Fruit fly (Drosophila melanogaster): Measurements from ENCODE around the gene rump.

The rump gene

DNA sequence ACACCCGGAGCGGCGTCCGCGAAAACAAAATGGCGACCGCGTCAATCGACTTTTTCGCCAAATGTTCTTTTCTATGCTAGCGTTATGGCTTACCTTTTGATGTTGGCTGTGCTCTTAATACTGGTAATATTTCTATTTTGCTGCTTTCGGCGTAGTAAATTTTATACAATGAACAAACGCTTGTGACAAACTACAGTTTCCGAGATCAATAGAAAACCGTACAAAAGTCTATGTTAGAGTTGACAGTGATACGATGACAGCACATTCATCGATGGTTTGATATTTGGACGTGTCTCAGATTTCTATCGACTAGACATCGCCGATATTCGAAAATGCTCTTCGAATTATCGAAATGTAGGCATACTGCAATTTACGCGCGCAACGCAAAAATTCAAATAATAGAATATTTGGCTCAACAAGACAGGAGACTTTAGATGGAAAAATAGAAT, at the start of gene rump:
Gene rump, minus strand, starts transcription at position 255 of the 449 bp plus-strand sequence.
- TF ChIP-seq fd3F (GFP tag; optimal IDR thresholded peaks at IDR 0.05) (no peak), Hsf (GFP tag; optimal IDR thresholded peaks at IDR 0.05) (no peak), grau (tag; optimal IDR thresholded peaks at IDR 0.05) (peak; percentile 34), pzg (GFP tag; optimal IDR thresholded peaks at IDR 0.05) (peak; percentile 95), pb (GFP tag; optimal IDR thresholded peaks at IDR 0.05) (no peak), B-H2 (GFP tag; optimal IDR thresholded peaks at IDR 0.05) (peak; percentile 26), Mes4 (GFP tag; optimal IDR thresholded peaks at IDR 0.05) (no peak), odd (GFP tag; optimal IDR thresholded peaks at IDR 0.05) (no peak), Hey (tag; optimal IDR thresholded peaks at IDR 0.05) (no peak), knrl (GFP tag; IDR thresholded peaks at IDR 0.05; ENCODE audit: partially characterized antibody) (no peak), CG11093 (GFP tag; IDR thresholded peaks at IDR 0.05) (no peak), Meics (GFP tag; optimal IDR thresholded peaks at IDR 0.05) (no peak), dm (GFP tag; optimal IDR thresholded peaks at IDR 0.05) (no peak), CG2116 (GFP tag; optimal IDR thresholded peaks at IDR 0.05) (peak; percentile 95), CG3995 (GFP tag; optimal IDR thresholded peaks at IDR 0.05) (peak; percentile 94), CG34376 (GFP tag; optimal IDR thresholded peaks at IDR 0.05) (no peak), YL-1 (GFP tag; optimal IDR thresholded peaks at IDR 0.05) (peak; percentile 92), stc (GFP tag; IDR thresholded peaks at IDR 0.05) (no peak), CG13287 (GFP tag; IDR thresholded peaks at IDR 0.05; ENCODE audit: partially characterized antibody) (no peak), Sin3A (optimal IDR thresholded peaks at IDR 0.05) (peak; percentile 56), CG11560 (tag; IDR thresholded peaks at IDR 0.05) (no peak), HLH4C (GFP tag; IDR thresholded peaks at IDR 0.05; ENCODE audit: partially characterized antibody) (no peak), CG18764 (GFP tag; optimal IDR thresholded peaks at IDR 0.05) (no peak), onecut (GFP tag; IDR thresholded peaks at IDR 0.05) (peak; percentile 51; the same call in 1 of the 2 replicates), pan (optimal IDR thresholded peaks at IDR 0.05) (no peak), pan (GFP tag; optimal IDR thresholded peaks at IDR 0.05 in 1 of 2, IDR thresholded peaks at IDR 0.05 in 1 of 2) (no peak), tll (GFP tag; optimal IDR thresholded peaks at IDR 0.05) (no peak), CoRest (tag; optimal IDR thresholded peaks at IDR 0.05) (peak; percentile 16), tna (GFP tag; IDR thresholded peaks at IDR 0.05; ENCODE audit: partially characterized antibody) (no peak), zen (tag; optimal IDR thresholded peaks at IDR 0.05) (peak; percentile 43), CG2129 (GFP tag; IDR thresholded peaks at IDR 0.05; ENCODE audit: partially characterized antibody) (no peak), ERR (GFP tag; optimal IDR thresholded peaks at IDR 0.05) (no peak), H2.0 (GFP tag; IDR thresholded peaks at IDR 0.05) (no peak), phol (tag; optimal IDR thresholded peaks at IDR 0.05) (peak; percentile 98), trem (tag; optimal IDR thresholded peaks at IDR 0.05) (peak; percentile 77), Atf3 (GFP tag; optimal IDR thresholded peaks at IDR 0.05) (no peak), ind (GFP tag; optimal IDR thresholded peaks at IDR 0.05) (no peak), HmgZ (tag; optimal IDR thresholded peaks at IDR 0.05) (peak; percentile 74), CG9727 (GFP tag; optimal IDR thresholded peaks at IDR 0.05) (no peak), ab (GFP tag; optimal IDR thresholded peaks at IDR 0.05) (no peak), Atf-2 (GFP tag; optimal IDR thresholded peaks at IDR 0.05) (no peak), Dfd (GFP tag; optimal IDR thresholded peaks at IDR 0.05) (no peak), CG17802 (tag; optimal IDR thresholded peaks at IDR 0.05) (no peak), nerfin-1 (tag; optimal IDR thresholded peaks at IDR 0.05) (peak; percentile 5), CG3065 (GFP tag; optimal IDR thresholded peaks at IDR 0.05) (no peak), CG16779 (GFP tag; IDR thresholded peaks at IDR 0.05) (no peak), CG9932 (GFP tag; IDR thresholded peaks at IDR 0.05) (no peak), CG14441 (GFP tag; IDR thresholded peaks at IDR 0.05) (no peak), slou (GFP tag; optimal IDR thresholded peaks at IDR 0.05) (no peak), bcd (GFP tag; optimal IDR thresholded peaks at IDR 0.05) (no peak), CG10959 (GFP tag; IDR thresholded peaks at IDR 0.05) (no peak), CG3163 (GFP tag; optimal IDR thresholded peaks at IDR 0.05) (no peak)
